Fruit fly (Drosophila melanogaster) whole organism, embryonic: ENCODE data around the gene brat.
A peak's percentile ranks its signal among the peaks of the same experiment; 100 is the strongest.

Experiments
- CG10209 ChIP-seq: fragments of 200-800 bp; sonication (Bioruptor generic); optimal IDR thresholded peaks from 3 replicates; lab custom pipeline; 2017; ENCODE audit warnings: missing biosample characterization, mild to moderate bottlenecking, missing genetic modification characterization, missing genetic modification reagents
- CG12155 ChIP-seq: fragments of 200-800 bp; sonication (Bioruptor generic); optimal IDR thresholded peaks from 3 replicates; lab custom pipeline; 2016; ENCODE audit warnings: missing biosample characterization, missing genetic modification characterization
- CG13296 ChIP-seq: fragments of 200-800 bp; sonication (Bioruptor generic); optimal IDR thresholded peaks from 3 replicates; lab custom pipeline; 2018; ENCODE audit warnings: missing biosample characterization, mild to moderate bottlenecking, missing genetic modification characterization
- CG13624 ChIP-seq: fragments of 200-800 bp; sonication (Bioruptor generic); optimal IDR thresholded peaks from 2 replicates; lab custom pipeline; 2016; ENCODE audit warnings: missing biosample characterization, missing genetic modification characterization
- CG14710 ChIP-seq: fragments of 200-800 bp; sonication (Bioruptor generic); optimal IDR thresholded peaks from 3 replicates; lab custom pipeline; 2019; ENCODE audit warnings: missing biosample characterization, mild to moderate bottlenecking, missing genetic modification characterization, moderate library complexity
- CG15601 ChIP-seq: fragments of 200-800 bp; sonication (Bioruptor generic); optimal IDR thresholded peaks from 3 replicates; lab custom pipeline; 2019; ENCODE audit warnings: missing biosample characterization, mild to moderate bottlenecking, missing genetic modification characterization, moderate library complexity
- CG16779 ChIP-seq: fragments of 200-800 bp; sonication (Bioruptor generic); IDR thresholded peaks from 2 replicates; pipeline ENCODE4 v1.3.6; 2022; ENCODE audit warnings: missing biosample characterization, missing genetic modification characterization
- CG16863 ChIP-seq: fragments of 200-800 bp; sonication (Bioruptor generic); optimal IDR thresholded peaks from 3 replicates; lab custom pipeline; 2016; ENCODE audit warnings: missing biosample characterization, missing genetic modification characterization
- CG17186 ChIP-seq: fragments of 200-800 bp; sonication (Bioruptor generic); optimal IDR thresholded peaks from 3 replicates; lab custom pipeline; 2017; ENCODE audit warnings: missing biosample characterization, missing genetic modification reagents, missing genetic modification characterization
- CG17328 ChIP-seq: fragments of 200-800 bp; sonication (Bioruptor generic); IDR thresholded peaks from 2 replicates; pipeline ENCODE4 v1.3.6; 2022; ENCODE audit warnings: missing biosample characterization, missing genetic modification characterization
- CG1832 ChIP-seq: fragments of 200-800 bp; sonication (Bioruptor generic); optimal IDR thresholded peaks from 2 replicates; lab custom pipeline; 2017; ENCODE audit warnings: missing biosample characterization, mild to moderate bottlenecking, missing genetic modification characterization, inconsistent platforms
- CG18599 ChIP-seq: fragments of 200-800 bp; sonication (Bioruptor generic); optimal IDR thresholded peaks from 3 replicates; lab custom pipeline; 2017; ENCODE audit warnings: missing biosample characterization, missing genetic modification characterization, mild to moderate bottlenecking, moderate library complexity, missing genetic modification reagents
- CG2120 ChIP-seq: fragments of 200-800 bp; sonication (Bioruptor generic); optimal IDR thresholded peaks from 3 replicates; lab custom pipeline; 2016; ENCODE audit warnings: missing biosample characterization, missing genetic modification characterization
- CG2129 ChIP-seq: fragments of 200-800 bp; sonication (Bioruptor generic); IDR thresholded peaks from 2 replicates; pipeline ENCODE4 v1.3.6; 2022; ENCODE audit warnings: missing biosample characterization, missing genetic modification characterization; ENCODE audit not compliant: partially characterized antibody
- CG31224 ChIP-seq: fragments of 200-800 bp; sonication (Bioruptor generic); IDR thresholded peaks from 2 replicates; pipeline ENCODE4 v1.3.6; 2022; ENCODE audit warnings: missing biosample characterization, missing genetic modification characterization
- CG3281 ChIP-seq: fragments of 200-800 bp; sonication (Bioruptor generic); optimal IDR thresholded peaks from 3 replicates; lab custom pipeline; 2017; ENCODE audit warnings: missing biosample characterization, mild to moderate bottlenecking, missing genetic modification characterization
- CG3847 ChIP-seq: fragments of 200-800 bp; sonication (Bioruptor generic); IDR thresholded peaks from 2 replicates; pipeline ENCODE4 v1.3.6; 2022; ENCODE audit warnings: missing biosample characterization, missing genetic modification characterization
- CG4820 ChIP-seq: fragments of 200-800 bp; sonication (Bioruptor generic); optimal IDR thresholded peaks from 3 replicates; lab custom pipeline; 2016; ENCODE audit warnings: missing biosample characterization, missing genetic modification characterization
- CG6175 ChIP-seq: fragments of 200-800 bp; sonication (Bioruptor generic); IDR thresholded peaks from 3 replicates; pipeline ENCODE4 v1.3.6; 2022; ENCODE audit warnings: missing biosample characterization, missing genetic modification characterization
- CG6813 ChIP-seq: fragments of 200-800 bp; sonication (Bioruptor generic); optimal IDR thresholded peaks from 2 replicates; lab custom pipeline; 2017; ENCODE audit warnings: missing biosample characterization, missing genetic modification characterization, mild to moderate bottlenecking, moderate library complexity, missing genetic modification reagents
- CG7745 ChIP-seq: fragments of 200-800 bp; sonication (Bioruptor generic); optimal IDR thresholded peaks from 2 replicates; lab custom pipeline; 2018; ENCODE audit warnings: missing biosample characterization, mild to moderate bottlenecking, missing genetic modification characterization, moderate library complexity
- CG7786 ChIP-seq: fragments of 200-800 bp; sonication (Bioruptor generic); optimal IDR thresholded peaks from 2 replicates; lab custom pipeline; 2016; ENCODE audit warnings: missing biosample characterization, missing genetic modification characterization
- CG8924 ChIP-seq: fragments of 200-800 bp; optimal IDR thresholded peaks from 3 replicates; lab custom pipeline; 2019; ENCODE audit warnings: missing biosample characterization, mild to moderate bottlenecking, missing genetic modification characterization, moderate library complexity
- CG9727 ChIP-seq: fragments of 200-800 bp; sonication (Bioruptor generic); optimal IDR thresholded peaks from 3 replicates; lab custom pipeline; 2017; ENCODE audit warnings: missing biosample characterization, mild to moderate bottlenecking, missing genetic modification characterization
- Dek ChIP-seq: fragments of 200-800 bp; sonication (Bioruptor generic); optimal IDR thresholded peaks from 3 replicates; lab custom pipeline; 2019; ENCODE audit warnings: missing biosample characterization, mild to moderate bottlenecking, missing genetic modification characterization, moderate library complexity
- Drgx ChIP-seq: fragments of 200-800 bp; sonication (Bioruptor generic); IDR thresholded peaks from 2 replicates; pipeline ENCODE4 v1.3.6; 2022; ENCODE audit warnings: missing biosample characterization, missing genetic modification characterization
- Gug ChIP-seq: fragments of 200-800 bp; sonication (Bioruptor generic); IDR thresholded peaks from 4 replicates; pipeline ENCODE4 v1.3.6; 2022; ENCODE audit warnings: missing biosample characterization, missing genetic modification characterization
- HLH54F ChIP-seq: fragments of 200-800 bp; sonication (Bioruptor generic); optimal IDR thresholded peaks from 3 replicates; lab custom pipeline; 2016; ENCODE audit warnings: missing biosample characterization, missing genetic modification characterization
- PHDP ChIP-seq: fragments of 200-800 bp; sonication (Bioruptor generic); optimal IDR thresholded peaks from 3 replicates; lab custom pipeline; 2018; ENCODE audit warnings: missing biosample characterization, mild to moderate bottlenecking, missing genetic modification characterization, moderate library complexity
- Pdp1 ChIP-seq, 2 experiments: fragments of 200-800 bp; sonication (Bioruptor generic); optimal IDR thresholded peaks; 3 replicates each; lab custom pipeline; 2016; ENCODE audit warnings: missing biosample characterization in 2 of 2, missing genetic modification characterization in 2 of 2, mild to moderate bottlenecking in 1 of 2, moderate library complexity in 1 of 2
- Rfx ChIP-seq: fragments of 200-800 bp; sonication (Bioruptor generic); IDR thresholded peaks from 2 replicates; pipeline ENCODE4 v1.3.6; 2022; ENCODE audit warnings: missing biosample characterization, missing genetic modification characterization
- Six4 ChIP-seq: fragments of 200-800 bp; sonication (Bioruptor generic); optimal IDR thresholded peaks from 2 replicates; lab custom pipeline; 2016; ENCODE audit warnings: missing biosample characterization, missing genetic modification characterization
- Sox102F ChIP-seq: fragments of 200-800 bp; sonication (Bioruptor generic); optimal IDR thresholded peaks from 2 replicates; lab custom pipeline; 2018; ENCODE audit warnings: missing biosample characterization, mild to moderate bottlenecking, missing genetic modification characterization, moderate library complexity
- Usf ChIP-seq: fragments of 200-800 bp; sonication (Bioruptor generic); optimal IDR thresholded peaks from 2 replicates; lab custom pipeline; 2017; ENCODE audit warnings: missing genotype, missing biosample characterization, missing genetic modification characterization
- cwo ChIP-seq: fragments of 200-800 bp; sonication (Bioruptor generic); optimal IDR thresholded peaks from 3 replicates; lab custom pipeline; 2017; ENCODE audit warnings: missing biosample characterization, missing genetic modification characterization, mild to moderate bottlenecking, moderate library complexity, missing genetic modification reagents
- dmrt99B ChIP-seq: fragments of 200-800 bp; sonication (Bioruptor generic); optimal IDR thresholded peaks from 2 replicates; lab custom pipeline; 2018; ENCODE audit warnings: missing biosample characterization, mild to moderate bottlenecking, missing genetic modification characterization, moderate library complexity
- eve ChIP-seq, 2 experiments: fragments of >200 bp; optimal IDR thresholded peaks; 2 replicates each; lab custom pipeline; 2017; ENCODE audit warnings: missing biosample characterization in 2 of 2, missing genetic modification characterization in 2 of 2
- fd96Cb ChIP-seq: fragments of 200-800 bp; sonication (Bioruptor generic); optimal IDR thresholded peaks from 2 replicates; lab custom pipeline; 2018; ENCODE audit warnings: missing biosample characterization, mild to moderate bottlenecking, missing genetic modification characterization, moderate library complexity
- gce ChIP-seq: fragments of 200-800 bp; sonication (Bioruptor generic); IDR thresholded peaks from 3 replicates; pipeline ENCODE4 v1.3.6; 2022; ENCODE audit warnings: missing biosample characterization, missing genetic modification characterization
- lmd ChIP-seq: fragments of 200-800 bp; sonication (Bioruptor generic); IDR thresholded peaks from 2 replicates; pipeline ENCODE4 v1.3.6; 2022; ENCODE audit warnings: missing biosample characterization, missing genetic modification characterization
- nerfin-1 ChIP-seq: fragments of 200-800 bp; sonication (Bioruptor generic); optimal IDR thresholded peaks from 3 replicates; lab custom pipeline; 2019; ENCODE audit warnings: missing biosample characterization, mild to moderate bottlenecking, missing genetic modification characterization, moderate library complexity
- org-1 ChIP-seq: fragments of 200-800 bp; sonication (Bioruptor generic); optimal IDR thresholded peaks from 2 replicates; lab custom pipeline; 2017; ENCODE audit warnings: missing biosample characterization, missing genetic modification characterization
- otp ChIP-seq: fragments of 200-800 bp; sonication (Bioruptor generic); IDR thresholded peaks from 3 replicates; pipeline ENCODE4, ENCODE4 v1.3.6; 2022; ENCODE audit warnings: missing biosample characterization, missing genetic modification characterization
- p53 ChIP-seq: fragments of 200-800 bp; sonication (Bioruptor generic); optimal IDR thresholded peaks from 2 replicates; lab custom pipeline; 2016; ENCODE audit warnings: missing biosample characterization, missing genetic modification characterization
- phol ChIP-seq: fragments of 200-800 bp; sonication (Bioruptor generic); optimal IDR thresholded peaks from 3 replicates; lab custom pipeline; 2018; ENCODE audit warnings: missing biosample characterization, mild to moderate bottlenecking, missing genetic modification characterization, moderate library complexity
- prd ChIP-seq, 3 experiments: fragments of >200 bp in 2 of 3; fragments of 200-800 bp in 1 of 3; sonication (Bioruptor generic) in 1 of 3; optimal IDR thresholded peaks in 2 of 3; IDR thresholded peaks in 1 of 3; 2 replicates in 2 of 3; 3 replicates in 1 of 3; pipeline versions ENCODE4 v1.3.6 to Lab custom; 2017 to 2022; ENCODE audit warnings: missing biosample characterization in 1 of 3, missing genetic modification characterization in 1 of 3
- row ChIP-seq: fragments of 200-800 bp; sonication (Bioruptor generic); IDR thresholded peaks from 3 replicates; pipeline ENCODE4 v1.3.6; 2022; ENCODE audit warnings: missing biosample characterization, missing genetic modification characterization
- salm ChIP-seq: fragments of 200-800 bp; sonication (Bioruptor generic); optimal IDR thresholded peaks from 2 replicates; lab custom pipeline; 2018; ENCODE audit warnings: missing biosample characterization, mild to moderate bottlenecking, missing genetic modification characterization
- seq ChIP-seq: fragments of 200-800 bp; sonication (Bioruptor generic); IDR thresholded peaks from 2 replicates; pipeline ENCODE4 v1.3.6; 2022; ENCODE audit warnings: missing biosample characterization, missing genetic modification characterization
- tgo ChIP-seq: fragments of 200-800 bp; sonication (Bioruptor generic); IDR thresholded peaks from 3 replicates; pipeline ENCODE4 v1.3.6; 2022; ENCODE audit warnings: missing biosample characterization, missing genetic modification characterization

brat gene

DNA sequence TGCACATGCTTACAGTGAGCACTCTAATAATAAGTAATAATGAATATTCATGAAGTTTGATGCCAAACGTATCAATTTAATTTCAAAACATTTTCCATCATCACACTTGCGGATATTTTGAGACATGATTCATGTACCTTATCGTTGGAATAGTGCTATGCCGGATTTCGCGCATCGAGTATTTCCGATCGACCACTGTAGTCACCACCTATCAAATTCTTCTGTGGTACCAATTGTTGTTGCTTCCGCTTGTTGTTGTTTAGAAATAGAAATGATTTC, 7.3 kb downstream of the brat start (continued):
- TF ChIP-seq salm (tag; lab: Kevin White, UChicago), result no peak
- no peak for TF ChIP-seq CG16863 (GFP tag; lab: Kevin White, UChicago)
- no peak for TF ChIP-seq CG4820
- TF ChIP-seq CG14710, result no peak
- TF ChIP-seq seq (GFP tag; lab: Robert Waterston, UW), result peak; percentile 60
- peak; percentile 68 for TF ChIP-seq CG18599 (GFP tag; lab: Kevin White, UChicago)
- TF ChIP-seq CG10209 (GFP tag; lab: Kevin White, UChicago), result peak; percentile 11
- TF ChIP-seq fd96Cb (tag; lab: Kevin White, UChicago), result no peak
- no peak for TF ChIP-seq CG1832 (GFP tag; lab: Kevin White, UChicago)
- no peak for TF ChIP-seq CG7745 (tag; lab: Kevin White, UChicago)
- TF ChIP-seq Six4 (GFP tag; lab: Kevin White, UChicago), result no peak
- TF ChIP-seq PHDP (tag; lab: Kevin White, UChicago), result peak; percentile 26
- peak; percentile 27; the same call in 1 of the 4 replicates for TF ChIP-seq Gug (GFP tag; lab: Robert Waterston, UW)
- TF ChIP-seq CG6175, result no peak
- peak; percentile 42 for TF ChIP-seq CG8924 (tag; lab: Kevin White, UChicago)
- no peak for TF ChIP-seq nerfin-1 (tag; lab: Kevin White, UChicago)
- peak; percentile 65 for TF ChIP-seq Rfx (GFP tag; lab: Robert Waterston, UW)
- peak; percentile 13 for TF ChIP-seq phol (tag; lab: Kevin White, UChicago)
- TF ChIP-seq Usf, result no peak
- peak; percentile 66 for TF ChIP-seq row (GFP tag; lab: Robert Waterston, UW)
- peak in 1 of 2 experiments; percentile 47 for TF ChIP-seq eve (GFP tag; optimal IDR thresholded peaks at IDR 0.05; lab: Kevin White, UChicago)
- TF ChIP-seq CG12155 (GFP tag; lab: Kevin White, UChicago), result peak; percentile 24
- TF ChIP-seq CG15601 (tag; lab: Kevin White, UChicago), result no peak
- no peak for TF ChIP-seq CG13296 (GFP tag; lab: Kevin White, UChicago)
- TF ChIP-seq CG6813 (GFP tag; lab: Kevin White, UChicago), result peak; percentile 26
- peak; percentile 29; the same call in 2 of the 3 replicates for TF ChIP-seq tgo (GFP tag; lab: Robert Waterston, UW)
- TF ChIP-seq gce (GFP tag; lab: Robert Waterston, UW), result no peak
- TF ChIP-seq CG17186 (GFP tag; lab: Kevin White, UChicago), result no peak
- TF ChIP-seq prd (optimal IDR thresholded peaks at IDR 0.05; lab: Kevin White, UChicago), result no peak
- TF ChIP-seq prd (GFP tag; IDR thresholded peaks at IDR 0.05; lab: Robert Waterston, UW), result peak; percentile 42; the same call in 2 of the 3 replicates
- TF ChIP-seq CG9727 (GFP tag; lab: Kevin White, UChicago), result peak; percentile 49
- TF ChIP-seq CG2129 (GFP tag; lab: Robert Waterston, UW), result no peak
- peak; percentile 66 for TF ChIP-seq CG13624 (GFP tag; lab: Kevin White, UChicago)
- TF ChIP-seq otp (GFP tag; lab: Robert Waterston, UW), result no peak
- peak; percentile 10 for TF ChIP-seq CG7786 (GFP tag; lab: Kevin White, UChicago)
- TF ChIP-seq Drgx (GFP tag; lab: Robert Waterston, UW), result peak; percentile 30; the same call in 1 of the 2 replicates
- TF ChIP-seq cwo, result peak; percentile 13
- no peak for TF ChIP-seq CG17328
- TF ChIP-seq CG2120 (GFP tag; lab: Kevin White, UChicago), result peak; percentile 84
- TF ChIP-seq HLH54F (GFP tag; lab: Kevin White, UChicago), result peak; percentile 29
- peak; percentile 4 for TF ChIP-seq org-1 (GFP tag; lab: Kevin White, UChicago)
- TF ChIP-seq Pdp1 (GFP tag; optimal IDR thresholded peaks at IDR 0.05; lab: Kevin White, UChicago), result peak in 1 of 2 experiments; percentile 39
- no peak for TF ChIP-seq p53 (GFP tag; lab: Kevin White, UChicago)
- TF ChIP-seq CG3281 (GFP tag; lab: Kevin White, UChicago), result peak; percentile 60
- 0 out of 2 replicates have a peak, but pooled peaks have one; percentile 14 for TF ChIP-seq CG31224 (GFP tag; lab: Robert Waterston, UW)
- TF ChIP-seq Sox102F (GFP tag; lab: Kevin White, UChicago), result peak; percentile 31
- peak; percentile 68; the same call in 1 of the 2 replicates for TF ChIP-seq lmd
- 0 out of 2 replicates have a peak, but pooled peaks have one; percentile 4 for TF ChIP-seq CG16779 (GFP tag; lab: Robert Waterston, UW)
- TF ChIP-seq CG3847 (GFP tag; lab: Robert Waterston, UW), result peak; percentile 26; the same call in 1 of the 2 replicates
- peak; percentile 9 for TF ChIP-seq Dek (tag; lab: Kevin White, UChicago)
- TF ChIP-seq dmrt99B (tag; lab: Kevin White, UChicago), result peak; percentile 19
